Worm (Caenorhabditis elegans) whole organism, midembryonic: ENCODE results near the gene F47B7.3.

ENCODE experiments used
- flt-1 ChIP-seq: fragments of 200-800 bp; sonication (Bioruptor generic); IDR thresholded peaks from 2 replicates; pipeline ENCODE4 v1.3.6; 2022; ENCODE audit warnings: missing genetic modification characterization, missing compliant biosample characterization
- med-1 ChIP-seq: sonication (generic microtip); optimal IDR thresholded peaks from 2 replicates; lab custom pipeline; 2017; ENCODE audit warnings: missing genetic modification characterization, mild to moderate bottlenecking, missing compliant biosample characterization, antibody characterized with exemption, missing genetic modification reagents; ENCODE audit not compliant: insufficient read depth
- ztf-23 ChIP-seq: fragments of 200-800 bp; sonication (Bioruptor generic); IDR thresholded peaks from 2 replicates; pipeline ENCODE4 v1.3.6; 2022; ENCODE audit warnings: missing genetic modification reagents, missing genetic modification characterization, missing compliant biosample characterization
- ztf-29 ChIP-seq: fragments of 200-800 bp; sonication (Bioruptor generic); IDR thresholded peaks from 2 replicates; pipeline ENCODE4 v1.3.6; 2022; ENCODE audit warnings: missing genetic modification reagents, missing genetic modification characterization, missing compliant biosample characterization

DNA sequence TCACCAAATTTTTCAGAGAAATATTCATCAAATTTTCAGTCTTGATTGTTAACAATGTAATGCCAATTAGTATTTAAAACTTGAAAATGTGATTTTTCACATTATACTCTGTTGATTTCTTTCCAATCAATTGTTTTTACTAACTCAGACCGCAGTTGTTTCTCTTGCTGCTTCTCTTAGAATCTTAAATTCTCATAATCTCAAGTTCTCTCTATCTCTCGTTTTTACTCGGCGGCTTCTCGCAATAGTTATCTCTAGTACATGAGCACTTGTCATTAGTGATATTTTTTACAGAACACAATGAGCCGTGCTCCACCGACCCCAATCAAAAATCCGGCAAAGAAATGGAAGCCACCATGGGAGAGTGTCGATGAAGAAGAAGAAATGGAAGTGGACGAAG lies 43.0 kb upstream of the F47B7.3 start, which contains the start of gene F35A5.1:
- TF ChIP-seq flt-1 (no peak), ztf-29 (GFP tag; lab: Robert Waterston, UW) (no peak), med-1 (GFP tag; lab: Kevin White, UChicago) (no peak), ztf-23 (GFP tag; lab: Robert Waterston, UW) (no peak)
